Worm (Caenorhabditis elegans) whole organism, young adult: ENCODE data around the gene Y37H2A.1.

ENCODE experiments used
- B0261.1 ChIP-seq: sonication (generic microtip); optimal IDR thresholded peaks from 2 replicates; lab custom pipeline; 2016; ENCODE audit warnings: mild to moderate bottlenecking, missing genetic modification characterization, moderate library complexity, missing compliant biosample characterization
- F10E7.11 ChIP-seq: sonication (generic microtip); optimal IDR thresholded peaks from 2 replicates; lab custom pipeline; 2017; ENCODE audit warnings: mild to moderate bottlenecking, missing genetic modification characterization, moderate library complexity, missing compliant biosample characterization
- F23B12.7 ChIP-seq: sonication (generic microtip); optimal IDR thresholded peaks from 2 replicates; lab custom pipeline; 2017; ENCODE audit warnings: missing genetic modification characterization, mild to moderate bottlenecking, missing compliant biosample characterization, antibody characterized with exemption, moderate library complexity; ENCODE audit not compliant: insufficient read depth
- F37B4.10 ChIP-seq: fragments of 200-800 bp; sonication (Bioruptor generic); IDR thresholded peaks from 2 replicates; pipeline ENCODE4 v1.3.6; 2022; ENCODE audit warnings: missing genetic modification characterization, missing compliant biosample characterization
- F57A8.1 ChIP-seq: fragments of 200-800 bp; sonication (Bioruptor generic); optimal IDR thresholded peaks from 2 replicates; lab custom pipeline; 2018; ENCODE audit warnings: mild to moderate bottlenecking, missing genetic modification characterization, moderate library complexity, missing compliant biosample characterization
- K12H6.12 ChIP-seq: fragments of 200-800 bp; sonication (Bioruptor generic); optimal IDR thresholded peaks from 2 replicates; lab custom pipeline; 2018; ENCODE audit warnings: mild to moderate bottlenecking, missing genetic modification characterization, missing compliant biosample characterization
- T07F8.4 ChIP-seq: sonication (generic microtip); optimal IDR thresholded peaks from 2 replicates; lab custom pipeline; 2016; ENCODE audit warnings: mild to moderate bottlenecking, missing genetic modification characterization, moderate library complexity, missing compliant biosample characterization
- Y53F4B.3 ChIP-seq: fragments of 200-800 bp; sonication (Bioruptor generic); IDR thresholded peaks from 2 replicates; pipeline ENCODE4 v1.3.6; 2022; ENCODE audit warnings: missing genetic modification reagents, missing genetic modification characterization, missing compliant biosample characterization
- Y53G8AR.9 ChIP-seq: fragments of 200-800 bp; sonication (Bioruptor generic); conservative IDR thresholded peaks from 2 replicates; pipeline ENCODE4 v1.3.6; 2022; ENCODE audit warnings: missing genetic modification reagents, missing genetic modification characterization, missing compliant biosample characterization
- Y67H2A.10 ChIP-seq: fragments of 200-800 bp; sonication (Bioruptor generic); conservative IDR thresholded peaks from 2 replicates; pipeline ENCODE4 v1.3.6; 2022; ENCODE audit warnings: missing genetic modification reagents, missing genetic modification characterization, missing compliant biosample characterization
- athp-1 ChIP-seq: sonication (generic microtip); optimal IDR thresholded peaks from 2 replicates; lab custom pipeline; 2017; ENCODE audit warnings: mild to moderate bottlenecking, missing genetic modification characterization, missing compliant biosample characterization
- attf-3 ChIP-seq: fragments of 200-800 bp; sonication (Bioruptor generic); conservative IDR thresholded peaks from 2 replicates; pipeline ENCODE4 v1.3.6; 2022; ENCODE audit warnings: missing genetic modification reagents, missing genetic modification characterization, missing compliant biosample characterization
- ccch-3 ChIP-seq: fragments of 200-800 bp; sonication (Bioruptor generic); optimal IDR thresholded peaks from 2 replicates; lab custom pipeline; 2018; ENCODE audit warnings: mild to moderate bottlenecking, missing genetic modification characterization, missing compliant biosample characterization
- cebp-1 ChIP-seq, 2 experiments: fragments of 200-800 bp in 1 of 2; sonication (Bioruptor generic) in 1 of 2; sonication (generic microtip) in 1 of 2; IDR thresholded peaks in 1 of 2; optimal IDR thresholded peaks in 1 of 2; 2 replicates each; pipeline versions ENCODE4 v1.3.6 to Lab custom; 2017 to 2022; ENCODE audit warnings: missing compliant biosample characterization in 2 of 2, missing genetic modification characterization in 2 of 2, mild to moderate bottlenecking in 1 of 2, missing genetic modification reagents in 1 of 2, moderate library complexity in 1 of 2
- ceh-58 ChIP-seq: fragments of 200-800 bp; sonication (Bioruptor generic); IDR thresholded peaks from 2 replicates; pipeline ENCODE4 v1.3.6; 2022; ENCODE audit warnings: missing genetic modification characterization, missing compliant biosample characterization
- chd-7 ChIP-seq: sonication (generic microtip); optimal IDR thresholded peaks from 2 replicates; lab custom pipeline; 2016; ENCODE audit warnings: mild to moderate bottlenecking, missing genetic modification characterization, moderate library complexity, missing compliant biosample characterization
- dpff-1 ChIP-seq: sonication (generic microtip); optimal IDR thresholded peaks from 2 replicates; lab custom pipeline; 2017; ENCODE audit warnings: mild to moderate bottlenecking, missing genetic modification characterization, missing compliant biosample characterization
- dpl-1 ChIP-seq: fragments of 150-350 bp; optimal IDR thresholded peaks from 2 replicates; lab custom pipeline; 2014; ENCODE audit warnings: missing biosample characterization, missing genetic modification reagents, missing genetic modification characterization
- efl-1 ChIP-seq: fragments of 150-350 bp; optimal IDR thresholded peaks from 2 replicates; lab custom pipeline; 2014; ENCODE audit warnings: missing biosample characterization, missing genetic modification reagents, missing genetic modification characterization
- egl-18 ChIP-seq: fragments of 200-800 bp; sonication (Bioruptor generic); IDR thresholded peaks from 2 replicates; pipeline ENCODE4 v1.3.6; 2022; ENCODE audit warnings: missing genetic modification reagents, missing genetic modification characterization, missing compliant biosample characterization
- egrh-3 ChIP-seq: fragments of 200-800 bp; sonication (Bioruptor generic); IDR thresholded peaks from 2 replicates; pipeline ENCODE4 v1.3.6; 2022; ENCODE audit warnings: missing genetic modification reagents, missing genetic modification characterization, missing compliant biosample characterization
- hlh-12 ChIP-seq: sonication (generic microtip); optimal IDR thresholded peaks from 2 replicates; lab custom pipeline; 2016; ENCODE audit warnings: missing genetic modification characterization, missing compliant biosample characterization
- hlh-26 ChIP-seq: fragments of 200-800 bp; sonication (Bioruptor generic); conservative IDR thresholded peaks from 2 replicates; pipeline ENCODE4 v1.3.6; 2022; ENCODE audit warnings: missing genetic modification reagents, missing genetic modification characterization, missing compliant biosample characterization
- lag-1 ChIP-seq: fragments of 200-800 bp; sonication (Bioruptor generic); IDR thresholded peaks from 2 replicates; pipeline ENCODE4 v1.3.6; 2022; ENCODE audit warnings: missing genetic modification reagents, missing genetic modification characterization, missing compliant biosample characterization
- lin-40 ChIP-seq: sonication (generic microtip); optimal IDR thresholded peaks from 2 replicates; lab custom pipeline; 2016; ENCODE audit warnings: missing genetic modification characterization, mild to moderate bottlenecking, missing compliant biosample characterization, missing genotype, missing genetic modification reagents
- lin-54 ChIP-seq: fragments of 200-800 bp; sonication (Bioruptor generic); optimal IDR thresholded peaks from 2 replicates; lab custom pipeline; 2018; ENCODE audit warnings: mild to moderate bottlenecking, missing genetic modification characterization, missing compliant biosample characterization
- lir-1 ChIP-seq: fragments of 200-800 bp; sonication (Bioruptor generic); conservative IDR thresholded peaks from 2 replicates; pipeline ENCODE4 v1.3.6; 2022; ENCODE audit warnings: missing genetic modification reagents, missing genetic modification characterization, missing compliant biosample characterization
- nfya-2 ChIP-seq: fragments of 200-800 bp; sonication (Bioruptor generic); IDR thresholded peaks from 2 replicates; pipeline ENCODE4 v1.3.6; 2022; ENCODE audit warnings: missing genetic modification reagents, missing genetic modification characterization, missing compliant biosample characterization
- nhr-27 ChIP-seq: fragments of 200-800 bp; sonication (Bioruptor generic); optimal IDR thresholded peaks from 2 replicates; lab custom pipeline; 2018; ENCODE audit warnings: mild to moderate bottlenecking, missing genetic modification characterization, moderate library complexity, missing compliant biosample characterization
- rpc-1 ChIP-seq, 2 experiments: fragments of 150-350 bp in 1 of 2; sonication (generic microtip) in 1 of 2; optimal IDR thresholded peaks; 2 replicates each; lab custom pipeline; 2014 to 2018; ENCODE audit warnings: missing biosample characterization in 1 of 2, missing genetic modification characterization in 1 of 2, missing genetic modification reagents in 1 of 2, missing genotype in 1 of 2
- sdz-38 ChIP-seq: sonication (generic microtip); optimal IDR thresholded peaks from 2 replicates; lab custom pipeline; 2016; ENCODE audit warnings: missing genotype, missing genetic modification characterization, missing compliant biosample characterization
- snpc-3.4 ChIP-seq: sonication (generic microtip); optimal IDR thresholded peaks from 2 replicates; lab custom pipeline; 2017; ENCODE audit warnings: missing genetic modification characterization, mild to moderate bottlenecking, missing compliant biosample characterization, antibody characterized with exemption, moderate library complexity, missing genotype, missing genetic modification reagents
- somi-1 ChIP-seq: fragments of 200-800 bp; sonication (Bioruptor generic); optimal IDR thresholded peaks from 2 replicates; lab custom pipeline; 2018; ENCODE audit warnings: mild to moderate bottlenecking, missing genetic modification characterization, missing compliant biosample characterization
- sptf-2 ChIP-seq: fragments of 200-800 bp; sonication (Bioruptor generic); optimal IDR thresholded peaks from 2 replicates; lab custom pipeline; 2018; ENCODE audit warnings: mild to moderate bottlenecking, missing genetic modification characterization, missing compliant biosample characterization
- xnd-1 ChIP-seq: sonication (generic microtip); optimal IDR thresholded peaks from 2 replicates; lab custom pipeline; 2016; ENCODE audit warnings: missing genotype, missing genetic modification reagents, missing genetic modification characterization, missing compliant biosample characterization
- ztf-25 ChIP-seq: fragments of 200-800 bp; sonication (Bioruptor generic); IDR thresholded peaks from 2 replicates; pipeline ENCODE4 v1.3.6; 2022; ENCODE audit warnings: missing genetic modification reagents, missing genetic modification characterization, missing compliant biosample characterization

Gene Y37H2A.1

ce11 chrV:18138695-18139094 lies 30.6 kb downstream of the Y37H2A.1 start, which contains the start of gene Y37H2A.10:
TSS of gene Y37H2A.10 (plus strand) at chrV:18138995.
- TF ChIP-seq B0261.1, result no peak
- TF ChIP-seq ceh-58 (GFP tag; lab: Robert Waterston, UW), result no peak
- TF ChIP-seq hlh-26 (GFP tag; lab: Robert Waterston, UW), result no peak
- no peak for TF ChIP-seq ztf-25 (GFP tag; lab: Robert Waterston, UW)
- no peak for TF ChIP-seq hlh-12 (tag; lab: Kevin White, UChicago)
- TF ChIP-seq T07F8.4 (tag; lab: Kevin White, UChicago), result no peak
- no peak for TF ChIP-seq Y67H2A.10

ce11 chrV:18141161-18141560 lies 33.1 kb downstream of the Y37H2A.1 start, which contains the start of gene Y37H2A.11:
TSS of gene Y37H2A.11 (plus strand) at chrV:18141461.
- TF ChIP-seq sptf-2, result no peak
- TF ChIP-seq nhr-27 (tag; lab: Kevin White, UChicago), result no peak
- TF ChIP-seq F37B4.10, result no peak
- no peak for TF ChIP-seq efl-1 (GFP tag; lab: Kevin White, UChicago)
- no peak for TF ChIP-seq F23B12.7 (tag; lab: Kevin White, UChicago)
- no peak for TF ChIP-seq chd-7
- no peak for TF ChIP-seq F57A8.1
- TF ChIP-seq ccch-3 (GFP tag; lab: Kevin White, UChicago), result no peak
- TF ChIP-seq Y53G8AR.9 (GFP tag; lab: Robert Waterston, UW), result no peak
- TF ChIP-seq dpff-1, result no peak
- no peak for TF ChIP-seq F10E7.11 (tag; lab: Kevin White, UChicago)
- TF ChIP-seq rpc-1 (optimal IDR thresholded peaks at IDR 0.05; lab: Kevin White, UChicago), result no peak
- no peak for TF ChIP-seq rpc-1 (tag; optimal IDR thresholded peaks at IDR 0.05; lab: Kevin White, UChicago)
- TF ChIP-seq sdz-38 (tag; lab: Kevin White, UChicago), result no peak
- TF ChIP-seq K12H6.12 (tag; lab: Kevin White, UChicago), result no peak
- TF ChIP-seq xnd-1, result no peak
- TF ChIP-seq egl-18 (GFP tag; lab: Robert Waterston, UW), result no peak
- TF ChIP-seq athp-1 (tag; lab: Kevin White, UChicago), result no peak
- no peak for TF ChIP-seq attf-3 (GFP tag; lab: Robert Waterston, UW)

- TF ChIP-seq lag-1 (GFP tag; lab: Robert Waterston, UW) (no peak), somi-1 (no peak), lin-54 (GFP tag; lab: Kevin White, UChicago) (no peak), lir-1 (GFP tag; lab: Robert Waterston, UW) (no peak), xnd-1 (no peak), snpc-3.4 (tag; lab: Kevin White, UChicago) (no peak), dpl-1 (GFP tag; lab: Kevin White, UChicago) (no peak), egrh-3 (GFP tag; lab: Robert Waterston, UW) (no peak), Y53F4B.3 (GFP tag; lab: Robert Waterston, UW) (no peak)
Measured at ce11 chrV:18142549-18142948, 34.5 kb downstream of the Y37H2A.1 start, which contains the start of gene Y37H2A.13. TSS of gene Y37H2A.13 (plus strand) at chrV:18142849.

ce11 chrV:18143445-18143844 lies 35.4 kb downstream of the Y37H2A.1 start, which contains the start of gene Y37H2A.14:
TSS of gene Y37H2A.14 (plus strand) at chrV:18143745.
- no peak for TF ChIP-seq cebp-1 (GFP tag; IDR thresholded peaks at IDR 0.05; lab: Robert Waterston, UW)
- peak; percentile 77 for TF ChIP-seq cebp-1 (tag; optimal IDR thresholded peaks at IDR 0.05; lab: Kevin White, UChicago)
- no peak for TF ChIP-seq lin-40 (tag; lab: Kevin White, UChicago)
- TF ChIP-seq nfya-2 (GFP tag; lab: Robert Waterston, UW), result no peak
